Worm (Caenorhabditis elegans): ENCODE data around the gene T07C4.3.

T07C4.3 gene

ce11 chrIII:10383804-10384203 lies 31.8 kb downstream of the T07C4.3 start:
- TF ChIP-seq mep-1 (tag; optimal IDR thresholded peaks at IDR 0.05) (no peak), elt-1 (tag; optimal IDR thresholded peaks at IDR 0.05; ENCODE audit: borderline replicate concordance, insufficient read depth) (no peak), unc-39 (tag; optimal IDR thresholded peaks at IDR 0.05) (no peak), M03D4.4 (tag; optimal IDR thresholded peaks at IDR 0.05) (no peak), nhr-28 (tag; optimal IDR thresholded peaks at IDR 0.05) (no peak), unc-62 (GFP tag; optimal IDR thresholded peaks at IDR 0.05) (no peak), ztf-11 (tag; optimal IDR thresholded peaks at IDR 0.05) (no peak), pha-4 (tag; optimal IDR thresholded peaks at IDR 0.05) (no peak), ceh-83 (GFP tag; optimal IDR thresholded peaks at IDR 0.05) (no peak), tbx-8 (GFP tag; optimal IDR thresholded peaks at IDR 0.05) (no peak), snpc-4 (tag; optimal IDR thresholded peaks at IDR 0.05) (no peak), mls-2 (tag; optimal IDR thresholded peaks at IDR 0.05) (no peak), lin-32 (GFP tag; optimal IDR thresholded peaks at IDR 0.05) (no peak)

- no peak for TF ChIP-seq ham-2 (GFP tag; optimal IDR thresholded peaks at IDR 0.05)
- no peak for TF ChIP-seq flh-1 (GFP tag; optimal IDR thresholded peaks at IDR 0.05)
- no peak for TF ChIP-seq bed-3 (GFP tag; optimal IDR thresholded peaks at IDR 0.05)
- TF ChIP-seq ceh-39 (tag; optimal IDR thresholded peaks at IDR 0.05) = no peak
- TF ChIP-seq nhr-2 (tag; optimal IDR thresholded peaks at IDR 0.05) = no peak
- TF ChIP-seq ztf-11 (tag; optimal IDR thresholded peaks at IDR 0.05) = no peak
- no peak for TF ChIP-seq M03D4.4 (tag; optimal IDR thresholded peaks at IDR 0.05)
- TF ChIP-seq nhr-12 (tag; optimal IDR thresholded peaks at IDR 0.05) = no peak
- TF ChIP-seq ceh-83 (GFP tag; optimal IDR thresholded peaks at IDR 0.05) = no peak
- no peak for TF ChIP-seq elt-3 (tag; optimal IDR thresholded peaks at IDR 0.05)
- no peak for TF ChIP-seq mep-1 (tag; optimal IDR thresholded peaks at IDR 0.05)
- no peak for TF ChIP-seq sptf-1 (tag; optimal IDR thresholded peaks at IDR 0.05)
- no peak for TF ChIP-seq lin-13 (tag; optimal IDR thresholded peaks at IDR 0.05)
- TF ChIP-seq ceh-43 (GFP tag; optimal IDR thresholded peaks at IDR 0.05) = no peak
- TF ChIP-seq unc-120 (tag; optimal IDR thresholded peaks at IDR 0.05; ENCODE audit: poor library complexity, severe bottlenecking) = no peak
- no peak for TF ChIP-seq pha-4 (tag; optimal IDR thresholded peaks at IDR 0.05)
- TF ChIP-seq unc-62 (GFP tag; optimal IDR thresholded peaks at IDR 0.05) = no peak
- TF ChIP-seq mab-5 (tag; optimal IDR thresholded peaks at IDR 0.05) = no peak
- no peak for TF ChIP-seq nhr-76 (tag; optimal IDR thresholded peaks at IDR 0.05)
Measured at ce11 chrIII:10386476-10386875, 34.5 kb downstream of the T07C4.3 start, which contains the start of gene C38H2.3. Gene C38H2.3, minus strand, starts transcription at chrIII:10386576.

- no peak for TF ChIP-seq M03D4.4 (tag; optimal IDR thresholded peaks at IDR 0.05)
- TF ChIP-seq ceh-43 (GFP tag; optimal IDR thresholded peaks at IDR 0.05) = no peak
- TF ChIP-seq bed-3 (GFP tag; optimal IDR thresholded peaks at IDR 0.05) = no peak
- TF ChIP-seq ces-1 (GFP tag; optimal IDR thresholded peaks at IDR 0.05) = peak; percentile 18
Measured at ce11 chrIII:10389608-10390007, 37.7 kb downstream of the T07C4.3 start.

ce11 chrIII:10391628-10392027 lies 39.7 kb downstream of the T07C4.3 start, which contains the start of gene M03C11.9:
Gene M03C11.9, minus strand, starts transcription at chrIII:10391728.
- TF ChIP-seq bed-3 (GFP tag; optimal IDR thresholded peaks at IDR 0.05) = no peak
- TF ChIP-seq pha-4 (tag; optimal IDR thresholded peaks at IDR 0.05) = no peak
- no peak for TF ChIP-seq ceh-43 (GFP tag; optimal IDR thresholded peaks at IDR 0.05)
- TF ChIP-seq zip-8 (tag; optimal IDR thresholded peaks at IDR 0.05) = no peak
- no peak for TF ChIP-seq sptf-1 (tag; optimal IDR thresholded peaks at IDR 0.05)
- TF ChIP-seq ces-1 (GFP tag; optimal IDR thresholded peaks at IDR 0.05) = no peak
- no peak for TF ChIP-seq nhr-237 (tag; optimal IDR thresholded peaks at IDR 0.05)
- TF ChIP-seq drap-1 (GFP tag; optimal IDR thresholded peaks at IDR 0.05) = no peak

- TF ChIP-seq snpc-4 (tag; optimal IDR thresholded peaks at IDR 0.05) (no peak), nhr-12 (tag; optimal IDR thresholded peaks at IDR 0.05) (no peak), mab-5 (tag; optimal IDR thresholded peaks at IDR 0.05) (no peak), ham-2 (GFP tag; optimal IDR thresholded peaks at IDR 0.05) (no peak)
Measured at ce11 chrIII:10395990-10396389, 44.0 kb downstream of the T07C4.3 start, which contains the start of gene M03C11.1. Gene M03C11.1, minus strand, starts transcription at chrIII:10396090.

Measured in whole organism, mixed stage, embryonic.